Fruit fly (Drosophila melanogaster): Measurements from ENCODE around the gene CG4854.

The CG4854 gene

dm6 chr3R:20007399-20008285, 20.2 kb upstream of the CG4854 start (continued):
- no peak for TF ChIP-seq eg (GFP tag; IDR thresholded peaks at IDR 0.05)
- no peak for TF ChIP-seq CG34406 (GFP tag; optimal IDR thresholded peaks at IDR 0.05)
- TF ChIP-seq CG31627 (GFP tag; optimal IDR thresholded peaks at IDR 0.05): no peak
- TF ChIP-seq Hr39 (GFP tag; optimal IDR thresholded peaks at IDR 0.05): no peak
- TF ChIP-seq CG6792 (GFP tag; optimal IDR thresholded peaks at IDR 0.05): no peak
- TF ChIP-seq CG11762 (GFP tag; optimal IDR thresholded peaks at IDR 0.05; ENCODE audit: insufficient read depth): no peak
- peak; percentile 12 for TF ChIP-seq net (GFP tag; optimal IDR thresholded peaks at IDR 0.05)
- no peak for TF ChIP-seq cyc (GFP tag; optimal IDR thresholded peaks at IDR 0.05)
- TF ChIP-seq Sox14 (GFP tag; optimal IDR thresholded peaks at IDR 0.05): peak; percentile 5

dm6 chr3R:20008372-20009051, 19.3 kb upstream of the CG4854 start, which contains the start of the genes Hs6st and MED25:
Hs6st (minus strand) TSS chr3R:20008512.
MED25 (plus strand) TSS chr3R:20008947.
- TF ChIP-seq CG6163 (GFP tag; IDR thresholded peaks at IDR 0.05): peak; percentile 49
- TF ChIP-seq achi (GFP tag; optimal IDR thresholded peaks at IDR 0.05): no peak
- TF ChIP-seq esn (GFP tag; optimal IDR thresholded peaks at IDR 0.05): peak; percentile 30
- no peak for TF ChIP-seq Sox14 (GFP tag; optimal IDR thresholded peaks at IDR 0.05)
- peak; percentile 83 for TF ChIP-seq Eip78C (GFP tag)
- peak; percentile 28 for TF ChIP-seq lz (GFP tag; optimal IDR thresholded peaks at IDR 0.05)
- TF ChIP-seq CG7368 (GFP tag; optimal IDR thresholded peaks at IDR 0.05): peak; percentile 11
- TF ChIP-seq Blimp-1 (GFP tag; optimal IDR thresholded peaks at IDR 0.05): peak; percentile 22
- TF ChIP-seq vri (GFP tag; optimal IDR thresholded peaks at IDR 0.05): no peak
- TF ChIP-seq CG8632 (GFP tag; optimal IDR thresholded peaks at IDR 0.05): no peak
- TF ChIP-seq ss (GFP tag; optimal IDR thresholded peaks at IDR 0.05): no peak
- TF ChIP-seq fd85E (GFP tag; optimal IDR thresholded peaks at IDR 0.05): no peak
- TF ChIP-seq CG32006 (GFP tag; optimal IDR thresholded peaks at IDR 0.05): no peak
- TF ChIP-seq CG11762 (GFP tag; optimal IDR thresholded peaks at IDR 0.05; ENCODE audit: insufficient read depth): peak; percentile 36
- TF ChIP-seq CG1621 (tag; optimal IDR thresholded peaks at IDR 0.05): no peak
- peak; percentile 29; the same call in 1 of the 3 replicates for TF ChIP-seq CG8119 (GFP tag; IDR thresholded peaks at IDR 0.05)
- TF ChIP-seq CG10631 (GFP tag; optimal IDR thresholded peaks at IDR 0.05): peak; percentile 47
- no peak for TF ChIP-seq CG6276 (GFP tag; optimal IDR thresholded peaks at IDR 0.05)
- TF ChIP-seq cyc (GFP tag; optimal IDR thresholded peaks at IDR 0.05): peak; percentile 79
- TF ChIP-seq CG3919 (GFP tag; optimal IDR thresholded peaks at IDR 0.05): peak; percentile 61

DNA sequence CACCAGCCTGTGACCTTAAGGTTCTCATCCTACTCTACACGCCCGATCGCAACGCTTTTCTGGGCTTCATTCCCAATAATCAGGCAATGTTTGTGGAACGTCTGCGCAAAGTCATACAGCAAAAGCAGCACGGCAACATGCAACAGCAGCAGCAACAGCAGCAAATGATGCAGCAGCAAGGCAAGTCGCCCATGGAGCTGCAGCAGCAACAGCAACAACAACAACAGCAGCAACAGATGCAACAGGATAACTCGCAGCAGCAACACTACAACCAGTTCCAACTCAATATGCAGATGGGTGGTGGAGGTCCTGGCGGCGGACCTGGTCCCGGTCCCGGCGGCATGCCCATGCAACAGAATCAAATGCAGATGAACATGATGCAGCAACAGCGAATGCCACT, 16.9 kb upstream of the CG4854 start:
- TF ChIP-seq dac (GFP tag; optimal IDR thresholded peaks at IDR 0.05) (no peak), CG3032 (tag; optimal IDR thresholded peaks at IDR 0.05) (no peak)

DNA sequence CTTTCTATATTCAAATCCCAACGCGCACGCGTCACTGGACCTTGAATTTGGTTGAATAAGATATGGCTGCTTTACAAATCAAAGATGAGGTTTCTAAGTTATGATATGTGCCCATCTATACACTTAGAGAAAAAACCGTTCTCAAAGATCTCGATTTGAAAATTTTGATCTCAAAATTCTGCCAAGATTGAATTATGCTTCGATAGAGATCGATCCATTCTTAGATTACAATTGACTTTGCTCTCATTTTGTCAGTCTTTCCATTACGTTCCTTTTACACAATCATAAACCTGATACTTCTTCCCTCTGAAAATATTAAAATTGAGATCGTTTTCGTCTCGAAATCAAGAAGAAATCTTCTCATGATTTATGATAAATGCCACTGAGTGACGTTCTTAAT, 15.2 kb upstream of the CG4854 start:
- TF ChIP-seq CG6276 (GFP tag; optimal IDR thresholded peaks at IDR 0.05): no peak
- no peak for TF ChIP-seq pdm3 (GFP tag; optimal IDR thresholded peaks at IDR 0.05)
- TF ChIP-seq CG7368 (GFP tag; optimal IDR thresholded peaks at IDR 0.05): no peak

DNA sequence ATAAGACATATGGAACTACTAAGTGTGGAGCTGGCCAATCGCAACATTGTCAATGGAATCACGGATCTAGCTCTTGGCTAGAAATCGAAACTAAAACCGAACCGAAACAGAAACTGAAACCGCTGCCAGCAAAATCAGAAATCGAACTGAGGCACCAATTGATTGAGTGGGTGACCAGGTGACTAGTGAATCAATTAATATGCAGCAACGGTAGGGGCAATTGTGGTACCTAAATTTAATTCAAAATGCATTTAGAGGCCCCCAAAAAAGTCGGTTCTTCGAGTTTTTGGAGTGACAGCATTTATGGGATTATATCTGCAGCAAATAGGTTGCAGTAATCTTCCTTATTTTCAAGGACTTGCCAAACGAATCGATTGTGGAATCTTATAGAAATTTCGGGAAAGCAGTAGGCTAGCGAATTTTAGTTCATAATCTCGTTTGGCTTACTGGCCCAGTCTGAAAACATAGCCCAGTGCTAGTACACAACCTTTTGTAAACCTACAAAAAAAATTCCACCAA, 14.4 kb upstream of the CG4854 start, which contains the start of the genes CG17190 and CG4836:
TSS of gene CG17190 (minus strand) at position 101 of the 519 bp plus-strand sequence.
TSS of gene CG4836 (plus strand) at position 469 of the 519 bp plus-strand sequence.
- no peak for TF ChIP-seq svp (GFP tag)
- no peak for TF ChIP-seq Hr39 (GFP tag; optimal IDR thresholded peaks at IDR 0.05)
- TF ChIP-seq CG10669 (GFP tag; optimal IDR thresholded peaks at IDR 0.05): no peak
- TF ChIP-seq salr (GFP tag; optimal IDR thresholded peaks at IDR 0.05): no peak
- TF ChIP-seq eg (GFP tag; IDR thresholded peaks at IDR 0.05): no peak
- no peak for TF ChIP-seq CG6808 (GFP tag; optimal IDR thresholded peaks at IDR 0.05)
- TF ChIP-seq Blimp-1 (GFP tag; optimal IDR thresholded peaks at IDR 0.05): no peak
- TF ChIP-seq Gug (GFP tag; IDR thresholded peaks at IDR 0.05): no peak
- TF ChIP-seq CG3032 (tag; optimal IDR thresholded peaks at IDR 0.05): no peak
- no peak for TF ChIP-seq acj6 (GFP tag; optimal IDR thresholded peaks at IDR 0.05)
- no peak for TF ChIP-seq Eip78C (GFP tag)
- TF ChIP-seq Eip75B (GFP tag; optimal IDR thresholded peaks at IDR 0.05): no peak
- no peak for TF ChIP-seq Sox102F (GFP tag; optimal IDR thresholded peaks at IDR 0.05)
- TF ChIP-seq fkh (GFP tag; optimal IDR thresholded peaks at IDR 0.05): no peak
- TF ChIP-seq dsx (GFP tag; optimal IDR thresholded peaks at IDR 0.05; ENCODE audit: poor library complexity, severe bottlenecking): no peak
- no peak for TF ChIP-seq cyc (GFP tag; optimal IDR thresholded peaks at IDR 0.05)
- TF ChIP-seq ss (GFP tag; optimal IDR thresholded peaks at IDR 0.05): no peak
- no peak for TF ChIP-seq CG6854 (GFP tag; optimal IDR thresholded peaks at IDR 0.05)
- no peak for TF ChIP-seq Lpt (GFP tag; optimal IDR thresholded peaks at IDR 0.05)

All from whole organism, prepupa.